Worm (Caenorhabditis elegans) whole organism, L4 larva: ENCODE data around the gene picd-1.
A peak's percentile ranks its signal among the peaks of the same experiment; 100 is the strongest.

Source experiments
- D1046.2 ChIP-seq: fragments of 200-800 bp; sonication (Bioruptor generic); IDR thresholded peaks from 2 replicates; pipeline ENCODE4 v1.3.6; 2022; ENCODE audit warnings: missing genetic modification characterization, missing compliant biosample characterization
- F10B5.3 ChIP-seq: sonication (generic microtip); optimal IDR thresholded peaks from 2 replicates; lab custom pipeline; 2016; ENCODE audit warnings: mild to moderate bottlenecking, missing genetic modification characterization, missing compliant biosample characterization
- F37D6.2 ChIP-seq: sonication (generic microtip); optimal IDR thresholded peaks from 2 replicates; lab custom pipeline; 2016; ENCODE audit warnings: mild to moderate bottlenecking, missing genetic modification characterization, missing compliant biosample characterization
- R02D3.7 ChIP-seq: fragments of 150-350 bp; sonication (generic microtip); optimal IDR thresholded peaks from 3 replicates; lab custom pipeline; 2014; ENCODE audit warnings: missing biosample characterization, missing genetic modification characterization
- ZK337.2 ChIP-seq: fragments of 200-800 bp; sonication (Bioruptor generic); IDR thresholded peaks from 2 replicates; pipeline ENCODE4 v1.3.6; 2022; ENCODE audit warnings: missing genetic modification reagents, missing genetic modification characterization, missing compliant biosample characterization
- ZK546.5 ChIP-seq, 2 experiments: sonication (generic microtip); optimal IDR thresholded peaks; 2 replicates each; lab custom pipeline; 2017; ENCODE audit warnings: missing biosample characterization in 2 of 2, missing genetic modification characterization in 2 of 2
- aly-2 ChIP-seq: sonication (generic microtip); optimal IDR thresholded peaks from 2 replicates; lab custom pipeline; 2018; ENCODE audit warnings: missing biosample characterization, missing genetic modification characterization
- cey-2 ChIP-seq: sonication (generic microtip); optimal IDR thresholded peaks from 3 replicates; lab custom pipeline; 2017; ENCODE audit warnings: missing genetic modification characterization, mild to moderate bottlenecking, missing compliant biosample characterization, antibody characterized with exemption, borderline replicate concordance; ENCODE audit not compliant: insufficient read depth
- daf-16 ChIP-seq, 3 experiments: sonication (generic microtip); optimal IDR thresholded peaks; 2 replicates each; lab custom pipeline; 2016 to 2017; ENCODE audit warnings: missing genetic modification characterization in 3 of 3, missing genetic modification reagents in 3 of 3, mild to moderate bottlenecking in 2 of 3, missing compliant biosample characterization in 2 of 3, missing biosample characterization in 1 of 3, moderate library complexity in 1 of 3
- daf-8 ChIP-seq: fragments of 200-800 bp; sonication (Bioruptor generic); IDR thresholded peaks from 2 replicates; pipeline ENCODE4 v1.3.6; 2022; ENCODE audit warnings: missing genetic modification characterization, missing compliant biosample characterization
- dmd-6 ChIP-seq: fragments of 200-800 bp; sonication (Bioruptor generic); IDR thresholded peaks from 2 replicates; pipeline ENCODE4 v1.3.6; 2022; ENCODE audit warnings: missing genetic modification reagents, missing genetic modification characterization, missing compliant biosample characterization
- lin-15B ChIP-seq: fragments of 150-350 bp; sonication (generic microtip); optimal IDR thresholded peaks from 3 replicates; lab custom pipeline; 2014; ENCODE audit warnings: missing biosample characterization, missing genetic modification characterization
- lin-29 ChIP-seq: fragments of 200-800 bp; sonication (Bioruptor generic); IDR thresholded peaks from 2 replicates; pipeline ENCODE4 v1.3.6; 2022; ENCODE audit warnings: missing genetic modification reagents, missing genetic modification characterization, missing compliant biosample characterization
- lsy-2 ChIP-seq, 2 experiments: fragments of 150-350 bp in 1 of 2; sonication (generic microtip) in 1 of 2; optimal IDR thresholded peaks; 2 replicates each; lab custom pipeline; 2014 to 2017; ENCODE audit warnings: missing biosample characterization in 2 of 2, missing genetic modification characterization in 2 of 2
- mdl-1 ChIP-seq, 2 experiments: fragments of 150-350 bp in 1 of 2; sonication (generic microtip) in 1 of 2; optimal IDR thresholded peaks; 2 replicates each; lab custom pipeline; 2014 to 2017; ENCODE audit warnings: missing biosample characterization in 2 of 2, missing genetic modification characterization in 2 of 2
- mxl-3 ChIP-seq: fragments of 200-800 bp; sonication (Bioruptor generic); optimal IDR thresholded peaks from 2 replicates; lab custom pipeline; 2018; ENCODE audit warnings: mild to moderate bottlenecking, missing genetic modification characterization, missing compliant biosample characterization
- nhr-237 ChIP-seq: sonication (generic microtip); optimal IDR thresholded peaks from 2 replicates; lab custom pipeline; 2017; ENCODE audit warnings: missing biosample characterization, missing genetic modification characterization
- nhr-28 ChIP-seq: fragments of 150-350 bp; optimal IDR thresholded peaks from 2 replicates; lab custom pipeline; 2014; ENCODE audit warnings: missing biosample characterization, missing genetic modification characterization
- nhr-41 ChIP-seq: fragments of 200-800 bp; sonication (Bioruptor generic); IDR thresholded peaks from 2 replicates; pipeline ENCODE4 v1.3.6; 2022; ENCODE audit warnings: missing genetic modification reagents, missing genetic modification characterization, missing compliant biosample characterization
- pha-4 ChIP-seq, 2 experiments: fragments of 150-350 bp in 1 of 2; fragments of 200-800 bp in 1 of 2; sonication (Bioruptor generic) in 1 of 2; IDR thresholded peaks in 1 of 2; optimal IDR thresholded peaks in 1 of 2; 2 replicates each; pipeline versions ENCODE4 v1.3.6 to Lab custom; 2014 to 2022; ENCODE audit warnings: missing genetic modification characterization in 2 of 2, missing genetic modification reagents in 2 of 2, missing biosample characterization in 1 of 2, missing compliant biosample characterization in 1 of 2
- pqm-1 ChIP-seq: sonication (generic microtip); optimal IDR thresholded peaks from 2 replicates; lab custom pipeline; 2017; ENCODE audit warnings: missing biosample characterization, missing genetic modification characterization
- saeg-2 ChIP-seq: fragments of 200-800 bp; sonication (Bioruptor generic); IDR thresholded peaks from 2 replicates; pipeline ENCODE4 v1.3.6; 2022; ENCODE audit warnings: missing genetic modification reagents, missing genetic modification characterization, missing compliant biosample characterization
- set-16 ChIP-seq: fragments of 200-800 bp; sonication (Bioruptor generic); IDR thresholded peaks from 2 replicates; pipeline ENCODE4 v1.3.6; 2022; ENCODE audit warnings: missing genetic modification reagents, missing genetic modification characterization, missing compliant biosample characterization
- unc-130 ChIP-seq: sonication (generic microtip); optimal IDR thresholded peaks from 2 replicates; lab custom pipeline; 2016; ENCODE audit warnings: missing genetic modification reagents, missing genetic modification characterization, missing compliant biosample characterization
- unc-39 ChIP-seq: sonication (generic microtip); optimal IDR thresholded peaks from 2 replicates; lab custom pipeline; 2017; ENCODE audit warnings: missing biosample characterization, missing genetic modification characterization
- unc-62 ChIP-seq, 3 experiments: fragments of 150-350 bp in 1 of 3; sonication (generic microtip); optimal IDR thresholded peaks in 2 of 3; peaks in 1 of 3; 1 replicate in 1 of 3; 2 replicates in 2 of 3; lab custom pipeline; 2014 to 2017; ENCODE audit warnings: missing biosample characterization in 3 of 3, missing genetic modification characterization in 3 of 3, missing genetic modification reagents in 3 of 3, missing genotype in 1 of 3
- ztf-11 ChIP-seq: fragments of 150-350 bp; optimal IDR thresholded peaks from 2 replicates; lab custom pipeline; 2014; ENCODE audit warnings: missing biosample characterization, missing genetic modification characterization
- ztf-7 ChIP-seq: fragments of 150-350 bp; optimal IDR thresholded peaks from 2 replicates; lab custom pipeline; 2014; ENCODE audit warnings: missing biosample characterization, missing genetic modification characterization

picd-1 gene

DNA sequence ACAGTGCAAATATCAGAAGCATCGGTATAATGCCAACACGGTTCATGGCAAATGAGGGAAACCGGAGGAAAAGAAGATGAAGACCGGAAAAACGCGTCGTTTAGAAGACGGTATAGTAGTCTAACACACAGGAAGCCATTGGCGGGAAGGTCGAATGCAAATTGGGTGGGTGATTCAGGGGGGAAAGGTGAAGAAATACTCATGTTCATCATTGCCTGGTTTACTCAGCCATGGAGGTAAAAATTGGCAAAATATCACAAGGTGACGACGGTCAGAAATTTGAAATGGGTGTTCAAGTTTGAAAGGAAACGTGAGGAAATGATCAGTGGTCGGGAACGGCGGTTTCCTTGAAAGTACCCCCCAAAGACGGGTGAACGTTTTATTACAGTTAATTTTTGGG is 36.6 kb downstream of the picd-1 start, which contains the start of gene W03F9.11:
W03F9.11 (minus strand) TSS at position 101 of the 400 bp plus-strand sequence.
- TF ChIP-seq unc-130 (no peak), unc-62 (GFP tag; optimal IDR thresholded peaks at IDR 0.05 in 1 of 2; lab: Kevin White, UChicago) (peak in 1 of 2 experiments; percentile 82), unc-62 (tag; optimal IDR thresholded peaks at IDR 0.05; lab: Kevin White, UChicago) (no peak)

DNA sequence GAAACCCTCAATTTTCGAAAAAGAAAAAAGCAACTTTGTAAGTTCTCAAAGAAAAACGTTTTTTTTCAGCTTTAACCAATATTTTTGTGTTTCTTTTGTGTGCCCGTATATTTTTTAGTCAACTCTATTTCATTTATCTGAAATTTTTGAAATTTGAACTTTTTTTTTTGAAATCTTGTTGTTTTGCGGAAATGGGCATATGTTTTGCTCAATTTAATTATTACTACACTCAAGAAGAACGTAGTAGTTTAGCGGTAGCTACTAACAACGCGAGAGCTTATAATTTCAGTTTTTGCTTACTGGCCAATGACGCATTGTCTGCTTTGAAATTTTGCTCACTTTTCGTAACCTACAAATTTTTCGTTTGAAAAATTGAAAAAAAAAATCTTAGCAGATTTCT is 40.2 kb downstream of the picd-1 start, which contains the start of gene srh-82:
srh-82 (plus strand) TSS at position 301 of the 400 bp plus-strand sequence.
- TF ChIP-seq lin-15B (tag; lab: Kevin White, UChicago) (no peak), lin-29 (GFP tag; lab: Robert Waterston, UW) (no peak), R02D3.7 (tag; lab: Kevin White, UChicago) (no peak), nhr-237 (tag; lab: Kevin White, UChicago) (no peak), nhr-28 (no peak), aly-2 (no peak), unc-39 (tag; lab: Kevin White, UChicago) (no peak), nhr-41 (GFP tag; lab: Robert Waterston, UW) (no peak), cey-2 (tag; lab: Kevin White, UChicago) (no peak), pha-4 (GFP tag; IDR thresholded peaks at IDR 0.05; lab: Robert Waterston, UW) (no peak), pha-4 (tag; optimal IDR thresholded peaks at IDR 0.05; lab: Kevin White, UChicago) (no peak), lsy-2 (tag; optimal IDR thresholded peaks at IDR 0.05; lab: Kevin White, UChicago) (no peak)

- TF ChIP-seq unc-62 (GFP tag; optimal IDR thresholded peaks at IDR 0.05 in 1 of 2; lab: Kevin White, UChicago) (peak in 1 of 2 experiments; percentile 97), unc-62 (tag; optimal IDR thresholded peaks at IDR 0.05; lab: Kevin White, UChicago) (no peak), F37D6.2 (tag; lab: Kevin White, UChicago) (no peak)
These were observed 41.1 kb downstream of the picd-1 start for ce11 chrV:145694-146093.

ce11 chrV:150059-150458 is 45.4 kb downstream of the picd-1 start:
- TF ChIP-seq ZK337.2 (no peak), unc-62 (GFP tag; optimal IDR thresholded peaks at IDR 0.05 in 1 of 2; lab: Kevin White, UChicago) (peak in 1 of 2 experiments; percentile 96), unc-62 (tag; optimal IDR thresholded peaks at IDR 0.05; lab: Kevin White, UChicago) (no peak), saeg-2 (GFP tag; lab: Robert Waterston, UW) (no peak), ztf-11 (tag; lab: Kevin White, UChicago) (no peak), F10B5.3 (tag; lab: Kevin White, UChicago) (no peak), ztf-7 (tag; lab: Kevin White, UChicago) (no peak), unc-39 (tag; lab: Kevin White, UChicago) (no peak)

DNA sequence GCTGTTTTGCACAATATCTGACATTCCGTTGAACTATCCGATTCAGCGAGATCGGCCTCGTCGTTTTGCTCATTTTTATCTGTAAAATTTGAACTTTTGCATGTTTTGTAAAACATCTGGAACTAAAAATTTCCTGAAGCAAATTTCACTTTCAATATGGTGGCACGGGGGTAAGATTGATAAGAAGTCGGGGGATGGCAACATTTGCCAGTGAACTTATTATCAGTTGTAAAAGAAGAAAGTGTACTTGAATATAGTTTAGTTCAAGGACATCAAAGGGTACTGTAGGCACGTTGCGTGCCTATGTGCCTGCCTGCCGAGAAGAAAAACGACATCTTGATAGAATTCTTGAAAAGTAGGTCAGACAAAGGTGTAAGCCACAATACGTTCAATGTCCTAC is 46.7 kb downstream of the picd-1 start, which contains the start of gene W03F9.4:
W03F9.4 (minus strand) TSS at position 79 of the 400 bp plus-strand sequence.
- peak; percentile 50 for TF ChIP-seq dmd-6
- TF ChIP-seq unc-39 (tag; lab: Kevin White, UChicago) = no peak
- no peak for TF ChIP-seq ZK546.5 (tag; optimal IDR thresholded peaks at IDR 0.05; lab: Kevin White, UChicago)
- TF ChIP-seq pqm-1 = peak; percentile 66
- no peak for TF ChIP-seq saeg-2 (GFP tag; lab: Robert Waterston, UW)
- TF ChIP-seq daf-16 (GFP tag; optimal IDR thresholded peaks at IDR 0.05; lab: Kevin White, UChicago) = no peak
- no peak for TF ChIP-seq daf-16 (tag; optimal IDR thresholded peaks at IDR 0.05; lab: Kevin White, UChicago)
- TF ChIP-seq daf-8 (GFP tag; lab: Robert Waterston, UW) = no peak
- peak; percentile 40 for TF ChIP-seq mxl-3
- no peak for TF ChIP-seq D1046.2 (GFP tag; lab: Robert Waterston, UW)
- no peak for TF ChIP-seq pha-4 (GFP tag; IDR thresholded peaks at IDR 0.05; lab: Robert Waterston, UW)
- no peak for TF ChIP-seq pha-4 (tag; optimal IDR thresholded peaks at IDR 0.05; lab: Kevin White, UChicago)
- peak in 1 of 2 experiments; percentile 19 for TF ChIP-seq mdl-1 (tag; optimal IDR thresholded peaks at IDR 0.05; lab: Kevin White, UChicago)
- TF ChIP-seq nhr-28 = peak; percentile 58

DNA sequence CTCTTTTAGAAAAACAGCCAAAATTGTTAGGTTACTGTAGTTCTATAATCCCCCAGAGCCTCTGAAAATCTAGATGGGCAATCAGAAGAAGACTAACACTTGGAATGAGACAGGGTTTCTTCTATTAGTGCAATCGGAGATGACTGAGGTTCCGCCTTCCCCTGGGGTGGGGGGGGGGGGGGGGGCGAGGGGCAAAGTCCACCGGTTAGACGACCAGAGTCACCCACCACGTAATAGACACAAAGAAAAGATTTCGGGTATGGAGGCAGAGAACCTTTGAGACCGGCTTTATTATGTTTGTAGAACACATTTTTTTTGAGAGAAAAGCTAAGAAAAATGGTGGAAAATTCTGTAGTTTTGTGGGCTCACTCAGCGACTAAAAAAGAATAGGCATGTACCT is 47.5 kb downstream of the picd-1 start:
- TF ChIP-seq set-16 (GFP tag; lab: Robert Waterston, UW) (peak; percentile 79), mdl-1 (tag; optimal IDR thresholded peaks at IDR 0.05; lab: Kevin White, UChicago) (no peak), pha-4 (GFP tag; IDR thresholded peaks at IDR 0.05; lab: Robert Waterston, UW) (peak; percentile 26; the same call in 1 of the 2 replicates), pha-4 (tag; optimal IDR thresholded peaks at IDR 0.05; lab: Kevin White, UChicago) (no peak)
